Worm (Caenorhabditis elegans): ENCODE data around the gene M03A1.8.

ce11 chrII:4603035-4603434 lies 42.9 kb downstream of the M03A1.8 start, which contains the start of gene F35D11.4:
- TF ChIP-seq nhr-237 (tag; optimal IDR thresholded peaks at IDR 0.05) (no peak), mdl-1 (tag; optimal IDR thresholded peaks at IDR 0.05) (no peak), nhr-11 (tag; optimal IDR thresholded peaks at IDR 0.05) (no peak), nhr-10 (tag; optimal IDR thresholded peaks at IDR 0.05) (no peak), unc-62 (GFP tag; optimal IDR thresholded peaks at IDR 0.05) (no peak)

All from whole organism, L2 larva.